Worm (Caenorhabditis elegans): ENCODE data around the gene jnk-1.

Gene jnk-1

DNA sequence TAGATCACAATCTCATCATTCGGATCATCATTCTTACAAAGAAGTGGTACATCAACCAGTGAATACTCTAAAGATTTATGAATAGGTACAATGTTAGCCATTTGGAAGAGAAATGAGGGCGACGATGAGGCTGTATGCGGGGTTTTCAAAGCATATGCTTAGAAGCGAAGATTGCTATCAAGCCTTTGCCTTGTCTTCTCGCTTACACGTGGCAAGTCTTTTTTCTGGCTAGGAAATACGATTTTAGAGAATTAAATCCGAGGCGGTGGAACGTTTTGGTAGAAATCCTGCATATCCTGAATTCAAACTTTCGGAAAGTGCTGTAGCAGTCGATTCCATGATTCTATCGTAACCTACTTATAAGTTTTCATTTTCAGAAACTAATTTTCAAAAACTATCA is 37.4 kb upstream of the jnk-1 start, which contains the start of gene T22D1.18:
Gene T22D1.18 (minus strand): TSS at position 101 of the 400 bp plus-strand sequence.
- TF ChIP-seq mbf-1 (tag; optimal IDR thresholded peaks at IDR 0.05) (no peak), gmeb-1 (tag; optimal IDR thresholded peaks at IDR 0.05) (no peak), peb-1 (tag; optimal IDR thresholded peaks at IDR 0.05) (no peak), nhr-129 (tag; optimal IDR thresholded peaks at IDR 0.05) (no peak), ztf-4 (tag; optimal IDR thresholded peaks at IDR 0.05) (no peak), lsy-2 (tag; optimal IDR thresholded peaks at IDR 0.05) (no peak), alr-1 (tag; optimal IDR thresholded peaks at IDR 0.05) (no peak), lin-13 (GFP tag; optimal IDR thresholded peaks at IDR 0.05) (no peak), lin-11 (tag; optimal IDR thresholded peaks at IDR 0.05) (no peak), nhr-12 (tag; optimal IDR thresholded peaks at IDR 0.05) (no peak), blmp-1 (tag; optimal IDR thresholded peaks at IDR 0.05; ENCODE audit: insufficient read depth) (no peak), lin-39 (tag; optimal IDR thresholded peaks at IDR 0.05) (no peak), Y55F3AM.14 (GFP tag; optimal IDR thresholded peaks at IDR 0.05) (no peak), ceh-16 (tag; optimal IDR thresholded peaks at IDR 0.05) (no peak), mab-5 (tag; optimal IDR thresholded peaks at IDR 0.05) (no peak)

- TF ChIP-seq mab-5 (tag; optimal IDR thresholded peaks at IDR 0.05) (no peak), snpc-4 (tag; optimal IDR thresholded peaks at IDR 0.05) (no peak), lin-13 (GFP tag; optimal IDR thresholded peaks at IDR 0.05) (no peak), sma-3 (GFP tag; optimal IDR thresholded peaks at IDR 0.05) (no peak), gmeb-1 (tag; optimal IDR thresholded peaks at IDR 0.05) (no peak), nhr-12 (tag; optimal IDR thresholded peaks at IDR 0.05) (no peak), lin-39 (tag; optimal IDR thresholded peaks at IDR 0.05) (no peak), egl-27 (tag; optimal IDR thresholded peaks at IDR 0.05) (no peak), elt-1 (tag; optimal IDR thresholded peaks at IDR 0.05) (no peak), dmd-4 (tag; optimal IDR thresholded peaks at IDR 0.05) (no peak)
These were observed 34.4 kb upstream of the jnk-1 start, which contains the start of gene T22D1.1 for ce11 chrIV:6923070-6923469. TSS of gene T22D1.1 (plus strand) at chrIV:6923370.

- TF ChIP-seq mbf-1 (tag; optimal IDR thresholded peaks at IDR 0.05): no peak
- no peak for TF ChIP-seq crh-2 (tag; optimal IDR thresholded peaks at IDR 0.05)
- no peak for TF ChIP-seq unc-55 (GFP tag; optimal IDR thresholded peaks at IDR 0.05)
- TF ChIP-seq nhr-10 (tag; optimal IDR thresholded peaks at IDR 0.05): no peak
- no peak for TF ChIP-seq nhr-77 (tag; optimal IDR thresholded peaks at IDR 0.05)
- TF ChIP-seq lin-11 (tag; optimal IDR thresholded peaks at IDR 0.05): no peak
- TF ChIP-seq mab-5 (tag; optimal IDR thresholded peaks at IDR 0.05): no peak
- no peak for TF ChIP-seq ceh-82 (tag; optimal IDR thresholded peaks at IDR 0.05)
- TF ChIP-seq blmp-1 (tag; optimal IDR thresholded peaks at IDR 0.05; ENCODE audit: insufficient read depth): no peak
- TF ChIP-seq nhr-237 (tag; optimal IDR thresholded peaks at IDR 0.05): no peak
- no peak for TF ChIP-seq R02D3.7 (tag; optimal IDR thresholded peaks at IDR 0.05)
These were observed 31.9 kb upstream of the jnk-1 start for ce11 chrIV:6925520-6925919.

DNA sequence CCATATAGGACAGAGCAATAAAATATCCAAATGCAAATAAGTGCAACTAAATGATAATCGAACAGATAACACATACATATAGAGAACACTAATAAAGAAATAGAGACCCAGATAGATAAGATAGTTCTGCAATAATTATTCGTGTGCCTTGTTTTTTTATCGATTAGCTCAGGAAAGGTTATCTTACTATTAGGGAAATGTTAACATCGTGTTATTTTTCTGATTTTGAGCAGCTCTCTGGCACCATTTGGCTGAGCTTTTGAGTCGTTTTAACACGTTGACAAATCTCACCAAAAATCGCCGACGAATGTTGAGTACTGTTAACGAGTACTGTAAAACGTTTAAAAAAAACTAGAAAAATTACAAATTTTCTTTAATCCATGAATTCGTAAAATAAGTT is 29.0 kb upstream of the jnk-1 start, which contains the start of gene cest-6:
Gene cest-6 (minus strand): TSS at position 101 of the 400 bp plus-strand sequence.
- TF ChIP-seq mbf-1 (tag; optimal IDR thresholded peaks at IDR 0.05) (no peak), nhr-21 (tag; optimal IDR thresholded peaks at IDR 0.05) (no peak), nhr-237 (tag; optimal IDR thresholded peaks at IDR 0.05) (no peak)

ce11 chrIV:6937548-6937947 is 19.9 kb upstream of the jnk-1 start, which contains the start of gene npr-12:
TSS of gene npr-12 (minus strand) at chrIV:6937648.
- TF ChIP-seq ztf-1 (GFP tag; conservative IDR thresholded peaks at IDR 0.05) (no peak), gmeb-1 (tag; optimal IDR thresholded peaks at IDR 0.05) (no peak), snpc-4 (tag; optimal IDR thresholded peaks at IDR 0.05) (no peak), sem-4 (tag; optimal IDR thresholded peaks at IDR 0.05) (no peak), ceh-16 (tag; optimal IDR thresholded peaks at IDR 0.05) (no peak), ama-1 (optimal IDR thresholded peaks at IDR 0.05) (no peak), mdl-1 (tag; optimal IDR thresholded peaks at IDR 0.05) (no peak), lsy-2 (tag; optimal IDR thresholded peaks at IDR 0.05) (no peak), unc-55 (GFP tag; optimal IDR thresholded peaks at IDR 0.05) (no peak)

DNA sequence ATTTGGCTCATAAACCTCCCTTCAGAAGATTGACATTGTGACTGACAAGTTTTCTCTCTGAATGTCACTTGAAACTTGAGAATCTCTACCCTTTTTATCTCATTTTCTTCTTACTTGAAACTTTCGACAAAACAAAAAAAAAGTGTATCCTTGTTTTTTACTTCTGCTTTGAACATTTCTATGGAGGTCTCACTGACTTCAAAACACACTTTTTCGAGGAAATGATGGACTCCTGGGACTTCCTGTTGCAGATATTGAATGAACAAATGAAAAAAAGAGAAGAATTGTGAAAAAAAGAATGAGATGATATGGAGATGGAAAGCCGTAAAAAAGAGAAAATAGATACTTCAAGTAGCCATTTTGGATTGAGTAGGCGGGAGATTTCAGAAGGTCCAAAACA is 16.3 kb upstream of the jnk-1 start:
- TF ChIP-seq nhr-6 (tag; optimal IDR thresholded peaks at IDR 0.05) (no peak), snpc-4 (tag; optimal IDR thresholded peaks at IDR 0.05) (no peak), unc-62 (GFP tag; optimal IDR thresholded peaks at IDR 0.05) (no peak), lin-39 (tag; optimal IDR thresholded peaks at IDR 0.05) (no peak), elt-3 (tag; optimal IDR thresholded peaks at IDR 0.05) (no peak), nhr-12 (tag; optimal IDR thresholded peaks at IDR 0.05) (no peak), ama-1 (optimal IDR thresholded peaks at IDR 0.05) (no peak), F13H6.1 (tag; optimal IDR thresholded peaks at IDR 0.05) (no peak), ztf-1 (GFP tag; conservative IDR thresholded peaks at IDR 0.05) (no peak), mab-5 (tag; optimal IDR thresholded peaks at IDR 0.05) (no peak), ZK546.5 (tag; optimal IDR thresholded peaks at IDR 0.05) (no peak), nhr-10 (tag; optimal IDR thresholded peaks at IDR 0.05) (no peak), aly-2 (tag; optimal IDR thresholded peaks at IDR 0.05) (no peak), sma-3 (GFP tag; optimal IDR thresholded peaks at IDR 0.05) (no peak), egl-27 (tag; optimal IDR thresholded peaks at IDR 0.05) (no peak), sma-9 (GFP tag; optimal IDR thresholded peaks at IDR 0.05) (no peak), sma-9 (tag; optimal IDR thresholded peaks at IDR 0.05) (no peak), R02D3.7 (tag; optimal IDR thresholded peaks at IDR 0.05) (no peak)
